Fruit fly (Drosophila melanogaster) whole organism, adult: ENCODE measurements around the gene CG31922.
A peak's percentile ranks its signal among the peaks of the same experiment; 100 is the strongest.

ENCODE experiments used
- CG11617 ChIP-seq: fragments of 200-800 bp; sonication (Bioruptor generic); optimal IDR thresholded peaks from 2 replicates; lab custom pipeline; 2017; ENCODE audit warnings: mild to moderate bottlenecking, missing biosample characterization, missing genetic modification reagents, missing genetic modification characterization
- CG12768 ChIP-seq: fragments of 200-800 bp; sonication (Bioruptor generic); optimal IDR thresholded peaks from 2 replicates; lab custom pipeline; 2017; ENCODE audit warnings: missing biosample characterization, missing genetic modification characterization, mild to moderate bottlenecking, moderate library complexity, missing genetic modification reagents
- CG14711 ChIP-seq: fragments of 200-800 bp; sonication (Bioruptor generic); optimal IDR thresholded peaks from 2 replicates; lab custom pipeline; 2018; ENCODE audit warnings: missing biosample characterization, mild to moderate bottlenecking, missing genetic modification characterization, moderate library complexity
- CG1620 ChIP-seq: fragments of 200-800 bp; sonication (Bioruptor generic); optimal IDR thresholded peaks from 2 replicates; lab custom pipeline; 2016; ENCODE audit warnings: missing biosample characterization, missing genetic modification characterization
- CG33017 ChIP-seq: fragments of 200-800 bp; sonication (Bioruptor generic); optimal IDR thresholded peaks from 2 replicates; lab custom pipeline; 2018; ENCODE audit warnings: missing biosample characterization, mild to moderate bottlenecking, missing genetic modification characterization, moderate library complexity
- CG5204 ChIP-seq: fragments of 200-800 bp; sonication (Bioruptor generic); optimal IDR thresholded peaks from 2 replicates; lab custom pipeline; 2016; ENCODE audit warnings: missing biosample characterization, missing genetic modification characterization
- CG7045 ChIP-seq: fragments of 200-800 bp; sonication (Bioruptor generic); optimal IDR thresholded peaks from 2 replicates; lab custom pipeline; 2017; ENCODE audit warnings: missing biosample characterization, mild to moderate bottlenecking, missing genetic modification characterization
- CG7101 ChIP-seq: fragments of 200-800 bp; sonication (Bioruptor generic); optimal IDR thresholded peaks from 2 replicates; lab custom pipeline; 2018; ENCODE audit warnings: missing biosample characterization, mild to moderate bottlenecking, missing genetic modification characterization, moderate library complexity
- Clk ChIP-seq: fragments of 200-800 bp; sonication (Bioruptor generic); optimal IDR thresholded peaks from 2 replicates; lab custom pipeline; 2017; ENCODE audit warnings: missing biosample characterization, missing genetic modification characterization
- Crg-1 ChIP-seq: fragments of 200-800 bp; sonication (Bioruptor generic); optimal IDR thresholded peaks from 2 replicates; lab custom pipeline; 2016; ENCODE audit warnings: missing biosample characterization, missing genetic modification characterization
- Hr96 ChIP-seq: fragments of 200-800 bp; sonication (Bioruptor generic); optimal IDR thresholded peaks from 2 replicates; lab custom pipeline; 2016; ENCODE audit warnings: missing biosample characterization, missing genetic modification characterization
- Mnt ChIP-seq: fragments of 200-800 bp; sonication (Bioruptor generic); optimal IDR thresholded peaks from 2 replicates; lab custom pipeline; 2016; ENCODE audit warnings: missing biosample characterization, mild to moderate bottlenecking, missing genetic modification characterization
- bab1 ChIP-seq: fragments of 200-800 bp; sonication (Bioruptor generic); optimal IDR thresholded peaks from 3 replicates; lab custom pipeline; 2019; ENCODE audit warnings: missing biosample characterization, mild to moderate bottlenecking, missing genetic modification characterization, moderate library complexity
- cic ChIP-seq: fragments of 200-800 bp; sonication (Bioruptor generic); optimal IDR thresholded peaks from 2 replicates; lab custom pipeline; 2017; ENCODE audit warnings: missing biosample characterization, mild to moderate bottlenecking, missing genetic modification characterization, moderate library complexity
- cnc ChIP-seq, 2 experiments: fragments of >200 bp; optimal IDR thresholded peaks; 2 replicates each; lab custom pipeline; 2017
- kay ChIP-seq: fragments of 200-800 bp; sonication (Bioruptor generic); peaks from one replicate; lab custom pipeline; 2016; ENCODE audit warnings: missing biosample characterization, missing genetic modification characterization, borderline replicate concordance
- ovo ChIP-seq: fragments of 200-800 bp; sonication (Bioruptor generic); optimal IDR thresholded peaks from 2 replicates; lab custom pipeline; 2016; ENCODE audit warnings: missing biosample characterization, missing genetic modification characterization
- pad ChIP-seq: fragments of 200-800 bp; sonication (Bioruptor generic); optimal IDR thresholded peaks from 3 replicates; lab custom pipeline; 2017; ENCODE audit warnings: missing biosample characterization, missing genetic modification characterization, mild to moderate bottlenecking, moderate library complexity, missing genetic modification reagents
- tj ChIP-seq: fragments of 200-800 bp; sonication (Bioruptor generic); optimal IDR thresholded peaks from 3 replicates; lab custom pipeline; 2017; ENCODE audit warnings: missing biosample characterization, mild to moderate bottlenecking, missing genetic modification characterization, moderate library complexity
- toe ChIP-seq: fragments of 200-800 bp; sonication (Bioruptor generic); optimal IDR thresholded peaks from 2 replicates; lab custom pipeline; 2016; ENCODE audit warnings: missing biosample characterization, missing genetic modification characterization

CG31922 gene

dm6 chr2L:1157357-1157678 lies 12.7 kb upstream of the CG31922 start:
- TF ChIP-seq CG12768 (GFP tag; lab: Kevin White, UChicago) (no peak), cnc (optimal IDR thresholded peaks at IDR 0.05; lab: Kevin White, UChicago) (no peak), Mnt (no peak), CG7101 (tag; lab: Kevin White, UChicago) (no peak), CG33017 (no peak), tj (GFP tag; lab: Kevin White, UChicago) (peak; percentile 89), toe (GFP tag; lab: Kevin White, UChicago) (no peak), CG1620 (GFP tag; lab: Kevin White, UChicago) (no peak), kay (GFP tag; lab: Kevin White, UChicago) (peak; percentile 97), pad (GFP tag; lab: Kevin White, UChicago) (no peak), cic (GFP tag; lab: Kevin White, UChicago) (no peak), CG7045 (GFP tag; lab: Kevin White, UChicago) (no peak), ovo (GFP tag; lab: Kevin White, UChicago) (no peak), CG5204 (no peak), Hr96 (GFP tag; lab: Kevin White, UChicago) (no peak)

dm6 chr2L:1157679-1158518 lies 12.1 kb upstream of the CG31922 start, which contains the start of gene capt:
Gene capt (minus strand): TSS chr2L:1158262.
- TF ChIP-seq CG33017 (peak; percentile 21), CG12768 (GFP tag; lab: Kevin White, UChicago) (no peak), CG14711 (peak; percentile 19), Mnt (peak; percentile 75), cic (GFP tag; lab: Kevin White, UChicago) (peak; percentile 39), Crg-1 (GFP tag; lab: Kevin White, UChicago) (no peak), CG11617 (GFP tag; lab: Kevin White, UChicago) (no peak), pad (GFP tag; lab: Kevin White, UChicago) (peak; percentile 97), CG7101 (tag; lab: Kevin White, UChicago) (peak; percentile 44), bab1 (GFP tag; lab: Kevin White, UChicago) (no peak), CG1620 (GFP tag; lab: Kevin White, UChicago) (peak; percentile 6), ovo (GFP tag; lab: Kevin White, UChicago) (peak; percentile 87), Hr96 (GFP tag; lab: Kevin White, UChicago) (peak; percentile 7), tj (GFP tag; lab: Kevin White, UChicago) (peak; percentile 75), CG7045 (GFP tag; lab: Kevin White, UChicago) (peak; percentile 20)

- TF ChIP-seq cic (GFP tag; lab: Kevin White, UChicago), result no peak
- TF ChIP-seq CG11617 (GFP tag; lab: Kevin White, UChicago), result no peak
- no peak for TF ChIP-seq toe (GFP tag; lab: Kevin White, UChicago)
- no peak for TF ChIP-seq CG7101 (tag; lab: Kevin White, UChicago)
- no peak for TF ChIP-seq CG5204
- no peak for TF ChIP-seq tj (GFP tag; lab: Kevin White, UChicago)
- TF ChIP-seq CG12768 (GFP tag; lab: Kevin White, UChicago), result no peak
- no peak for TF ChIP-seq Clk
- TF ChIP-seq Hr96 (GFP tag; lab: Kevin White, UChicago), result no peak
- no peak for TF ChIP-seq kay (GFP tag; lab: Kevin White, UChicago)
- no peak for TF ChIP-seq ovo (GFP tag; lab: Kevin White, UChicago)
Measured at dm6 chr2L:1158519-1159319, 11.3 kb upstream of the CG31922 start, which contains the start of gene Tango14. Gene Tango14 (plus strand): TSS chr2L:1158661.

dm6 chr2L:1163538-1164143 lies 6.3 kb upstream of the CG31922 start, which contains the start of gene CG5080:
Gene CG5080 (minus strand): TSS chr2L:1163886.
- TF ChIP-seq CG33017, result no peak
- TF ChIP-seq kay (GFP tag; lab: Kevin White, UChicago), result no peak
- no peak for TF ChIP-seq CG5204
- no peak for TF ChIP-seq tj (GFP tag; lab: Kevin White, UChicago)
- no peak for TF ChIP-seq cic (GFP tag; lab: Kevin White, UChicago)
- TF ChIP-seq CG11617 (GFP tag; lab: Kevin White, UChicago), result no peak
- TF ChIP-seq bab1 (GFP tag; lab: Kevin White, UChicago), result no peak
- no peak for TF ChIP-seq CG7045 (GFP tag; lab: Kevin White, UChicago)
- TF ChIP-seq CG1620 (GFP tag; lab: Kevin White, UChicago), result no peak
- TF ChIP-seq toe (GFP tag; lab: Kevin White, UChicago), result no peak
- TF ChIP-seq CG12768 (GFP tag; lab: Kevin White, UChicago), result no peak
- no peak for TF ChIP-seq Clk
- no peak for TF ChIP-seq cnc (optimal IDR thresholded peaks at IDR 0.05; lab: Kevin White, UChicago)
- no peak for TF ChIP-seq Crg-1 (GFP tag; lab: Kevin White, UChicago)
- TF ChIP-seq pad (GFP tag; lab: Kevin White, UChicago), result no peak

- TF ChIP-seq CG5204 (no peak), bab1 (GFP tag; lab: Kevin White, UChicago) (peak; percentile 13), tj (GFP tag; lab: Kevin White, UChicago) (peak; percentile 88), ovo (GFP tag; lab: Kevin White, UChicago) (peak; percentile 92)
Measured at dm6 chr2L:1164294-1164693, 5.7 kb upstream of the CG31922 start, which contains the start of gene IntS14. Gene IntS14 (plus strand): TSS chr2L:1164443.
